Worm (Caenorhabditis elegans) whole organism, young adult: ENCODE results near the gene C26B2.7.

Source experiments
- B0035.1 ChIP-seq: sonication (generic microtip); optimal IDR thresholded peaks from 2 replicates; lab custom pipeline; 2016; ENCODE audit warnings: missing genetic modification characterization, mild to moderate bottlenecking, missing compliant biosample characterization, missing genotype, missing genetic modification reagents
- B0261.1 ChIP-seq: sonication (generic microtip); optimal IDR thresholded peaks from 2 replicates; lab custom pipeline; 2016; ENCODE audit warnings: mild to moderate bottlenecking, missing genetic modification characterization, moderate library complexity, missing compliant biosample characterization
- C17E4.6 ChIP-seq: fragments of 200-800 bp; sonication (Bioruptor generic); IDR thresholded peaks from 2 replicates; pipeline ENCODE4 v1.3.6; 2022; ENCODE audit warnings: missing genetic modification reagents, missing genetic modification characterization, missing compliant biosample characterization
- F57C9.4 ChIP-seq: sonication (generic microtip); optimal IDR thresholded peaks from 2 replicates; lab custom pipeline; 2017; ENCODE audit warnings: mild to moderate bottlenecking, missing genetic modification characterization, missing compliant biosample characterization
- K11D2.4 ChIP-seq: fragments of 200-800 bp; sonication (Bioruptor generic); IDR thresholded peaks from 2 replicates; pipeline ENCODE4 v1.3.6; 2022; ENCODE audit warnings: missing genetic modification reagents, missing genetic modification characterization, missing compliant biosample characterization
- K12H6.12 ChIP-seq: fragments of 200-800 bp; sonication (Bioruptor generic); optimal IDR thresholded peaks from 2 replicates; lab custom pipeline; 2018; ENCODE audit warnings: mild to moderate bottlenecking, missing genetic modification characterization, missing compliant biosample characterization
- T07F8.4 ChIP-seq: sonication (generic microtip); optimal IDR thresholded peaks from 2 replicates; lab custom pipeline; 2016; ENCODE audit warnings: mild to moderate bottlenecking, missing genetic modification characterization, moderate library complexity, missing compliant biosample characterization
- Y53F4B.3 ChIP-seq: fragments of 200-800 bp; sonication (Bioruptor generic); IDR thresholded peaks from 2 replicates; pipeline ENCODE4 v1.3.6; 2022; ENCODE audit warnings: missing genetic modification reagents, missing genetic modification characterization, missing compliant biosample characterization
- Y56A3A.18 ChIP-seq: fragments of 200-800 bp; sonication (Bioruptor generic); IDR thresholded peaks from 2 replicates; pipeline ENCODE4 v1.3.6; 2022; ENCODE audit warnings: missing genetic modification reagents, missing genetic modification characterization, missing compliant biosample characterization
- Y79H2A.3 ChIP-seq: fragments of 200-800 bp; sonication (Bioruptor generic); conservative IDR thresholded peaks from 2 replicates; pipeline ENCODE4 v1.3.6; 2022; ENCODE audit warnings: missing genetic modification reagents, missing genetic modification characterization, missing compliant biosample characterization
- Y95B8A.8 ChIP-seq: fragments of 200-800 bp; sonication (Bioruptor generic); IDR thresholded peaks from 2 replicates; pipeline ENCODE4 v1.3.6; 2022; ENCODE audit warnings: missing genetic modification reagents, missing genetic modification characterization, missing compliant biosample characterization
- ZK185.1 ChIP-seq: sonication (generic microtip); optimal IDR thresholded peaks from 2 replicates; lab custom pipeline; 2016; ENCODE audit warnings: mild to moderate bottlenecking, missing genetic modification characterization, missing compliant biosample characterization; ENCODE audit not compliant: poor library complexity, severe bottlenecking
- aptf-3 ChIP-seq: fragments of 200-800 bp; sonication (Bioruptor generic); IDR thresholded peaks from 2 replicates; pipeline ENCODE4 v1.3.6; 2022; ENCODE audit warnings: missing genetic modification characterization, missing compliant biosample characterization
- atf-7 ChIP-seq: sonication (generic microtip); optimal IDR thresholded peaks from 2 replicates; lab custom pipeline; 2017; ENCODE audit warnings: mild to moderate bottlenecking, missing genetic modification characterization, missing compliant biosample characterization
- ceh-40 ChIP-seq: fragments of 200-800 bp; sonication (Bioruptor generic); IDR thresholded peaks from 2 replicates; pipeline ENCODE4 v1.3.6; 2022; ENCODE audit warnings: missing genetic modification characterization, missing compliant biosample characterization
- ceh-58 ChIP-seq: fragments of 200-800 bp; sonication (Bioruptor generic); IDR thresholded peaks from 2 replicates; pipeline ENCODE4 v1.3.6; 2022; ENCODE audit warnings: missing genetic modification characterization, missing compliant biosample characterization
- ceh-91 ChIP-seq: fragments of 200-800 bp; sonication (Bioruptor generic); IDR thresholded peaks from 2 replicates; pipeline ENCODE4 v1.3.6; 2022; ENCODE audit warnings: missing genetic modification reagents, missing genetic modification characterization, missing compliant biosample characterization
- egrh-3 ChIP-seq: fragments of 200-800 bp; sonication (Bioruptor generic); IDR thresholded peaks from 2 replicates; pipeline ENCODE4 v1.3.6; 2022; ENCODE audit warnings: missing genetic modification reagents, missing genetic modification characterization, missing compliant biosample characterization
- ets-4 ChIP-seq: fragments of 200-800 bp; sonication (Bioruptor generic); optimal IDR thresholded peaks from 2 replicates; lab custom pipeline; 2018; ENCODE audit warnings: mild to moderate bottlenecking, missing genetic modification characterization, missing compliant biosample characterization
- fkh-3 ChIP-seq: sonication (generic microtip); optimal IDR thresholded peaks from 2 replicates; lab custom pipeline; 2016; ENCODE audit warnings: mild to moderate bottlenecking, missing genetic modification characterization, missing compliant biosample characterization
- gei-17 ChIP-seq: fragments of 200-800 bp; sonication (Bioruptor generic); optimal IDR thresholded peaks from 2 replicates; lab custom pipeline; 2018; ENCODE audit warnings: mild to moderate bottlenecking, missing genetic modification characterization, missing compliant biosample characterization
- him-1 ChIP-seq: sonication (generic microtip); optimal IDR thresholded peaks from 2 replicates; lab custom pipeline; 2016; ENCODE audit warnings: missing genotype, missing genetic modification reagents, missing genetic modification characterization, missing compliant biosample characterization
- hlh-12 ChIP-seq: sonication (generic microtip); optimal IDR thresholded peaks from 2 replicates; lab custom pipeline; 2016; ENCODE audit warnings: missing genetic modification characterization, missing compliant biosample characterization
- hlh-26 ChIP-seq: fragments of 200-800 bp; sonication (Bioruptor generic); conservative IDR thresholded peaks from 2 replicates; pipeline ENCODE4 v1.3.6; 2022; ENCODE audit warnings: missing genetic modification reagents, missing genetic modification characterization, missing compliant biosample characterization
- hmg-1.2 ChIP-seq: fragments of 200-800 bp; sonication (Bioruptor generic); IDR thresholded peaks from 2 replicates; pipeline ENCODE4 v1.3.6; 2022; ENCODE audit warnings: missing genetic modification reagents, missing genetic modification characterization, missing compliant biosample characterization
- lin-35 ChIP-seq, 3 experiments: fragments of 150-350 bp in 2 of 3; sonication (generic microtip) in 1 of 3; optimal IDR thresholded peaks; 2 replicates each; lab custom pipeline; 2014 to 2018; ENCODE audit warnings: missing biosample characterization in 3 of 3, missing genetic modification characterization in 3 of 3, missing genetic modification reagents in 3 of 3
- madf-3 ChIP-seq: fragments of 200-800 bp; sonication (Bioruptor generic); IDR thresholded peaks from 2 replicates; pipeline ENCODE4 v1.3.6; 2022; ENCODE audit warnings: missing genetic modification reagents, missing genetic modification characterization, missing compliant biosample characterization
- mel-28 ChIP-seq: sonication (generic microtip); optimal IDR thresholded peaks from 2 replicates; lab custom pipeline; 2016; ENCODE audit warnings: borderline replicate concordance, mild to moderate bottlenecking, missing genetic modification characterization, missing compliant biosample characterization
- nfya-1 ChIP-seq: sonication (generic microtip); optimal IDR thresholded peaks from 2 replicates; lab custom pipeline; 2017; ENCODE audit warnings: antibody characterized with exemption, missing compliant biosample characterization, missing genetic modification characterization, borderline replicate concordance; ENCODE audit not compliant: insufficient read depth
- nhr-27 ChIP-seq: fragments of 200-800 bp; sonication (Bioruptor generic); optimal IDR thresholded peaks from 2 replicates; lab custom pipeline; 2018; ENCODE audit warnings: mild to moderate bottlenecking, missing genetic modification characterization, moderate library complexity, missing compliant biosample characterization
- rcor-1 ChIP-seq: fragments of 200-800 bp; sonication (Bioruptor generic); IDR thresholded peaks from 2 replicates; pipeline ENCODE4 v1.3.6; 2022; ENCODE audit warnings: missing genetic modification reagents, missing genetic modification characterization, missing compliant biosample characterization
- sea-2 ChIP-seq: fragments of 200-800 bp; sonication (Bioruptor generic); IDR thresholded peaks from 2 replicates; pipeline ENCODE4 v1.3.6; 2022; ENCODE audit warnings: missing genetic modification characterization, missing compliant biosample characterization
- somi-1 ChIP-seq: fragments of 200-800 bp; sonication (Bioruptor generic); optimal IDR thresholded peaks from 2 replicates; lab custom pipeline; 2018; ENCODE audit warnings: mild to moderate bottlenecking, missing genetic modification characterization, missing compliant biosample characterization
- tbp1 ChIP-seq: fragments of 200-800 bp; sonication (Bioruptor generic); optimal IDR thresholded peaks from 2 replicates; lab custom pipeline; 2018; ENCODE audit warnings: mild to moderate bottlenecking, missing genetic modification characterization, missing compliant biosample characterization
- tlf-1 ChIP-seq: fragments of 200-800 bp; sonication (Bioruptor generic); optimal IDR thresholded peaks from 2 replicates; lab custom pipeline; 2018; ENCODE audit warnings: mild to moderate bottlenecking, missing genetic modification characterization, missing compliant biosample characterization
- unc-130 ChIP-seq: sonication (generic microtip); optimal IDR thresholded peaks from 2 replicates; lab custom pipeline; 2016; ENCODE audit warnings: missing genetic modification reagents, missing genetic modification characterization, missing compliant biosample characterization
- zfh-2 ChIP-seq: fragments of 200-800 bp; sonication (Bioruptor generic); conservative IDR thresholded peaks from 2 replicates; pipeline ENCODE4 v1.3.6; 2022; ENCODE audit warnings: missing genetic modification reagents, missing genetic modification characterization, missing compliant biosample characterization
- ztf-22 ChIP-seq: fragments of 200-800 bp; sonication (Bioruptor generic); optimal IDR thresholded peaks from 2 replicates; lab custom pipeline; 2018; ENCODE audit warnings: mild to moderate bottlenecking, missing genetic modification characterization, moderate library complexity, missing compliant biosample characterization

The C26B2.7 gene

ce11 chrIV:8042005-8042404 is 25.9 kb downstream of the C26B2.7 start (continued):
- no peak for TF ChIP-seq ceh-58
- no peak for TF ChIP-seq Y95B8A.8 (GFP tag; lab: Robert Waterston, UW)
- no peak for TF ChIP-seq hlh-26
- no peak for TF ChIP-seq T07F8.4 (tag; lab: Kevin White, UChicago)
- TF ChIP-seq B0261.1, result no peak
- TF ChIP-seq tlf-1 (GFP tag; lab: Kevin White, UChicago), result no peak

ce11 chrIV:8042897-8043296 is 26.8 kb downstream of the C26B2.7 start:
- no peak for TF ChIP-seq F57C9.4 (tag; lab: Kevin White, UChicago)
- no peak for TF ChIP-seq lin-35 (GFP tag; optimal IDR thresholded peaks at IDR 0.05; lab: Kevin White, UChicago)

ce11 chrIV:8043722-8044121 is 27.6 kb downstream of the C26B2.7 start:
- TF ChIP-seq zfh-2, result no peak
- peak; percentile 13 for TF ChIP-seq atf-7
- TF ChIP-seq sea-2 (GFP tag; lab: Robert Waterston, UW), result no peak
- TF ChIP-seq, all 124 proteins: peak for 1

- no peak for TF ChIP-seq tlf-1 (GFP tag; lab: Kevin White, UChicago)
- no peak for TF ChIP-seq K11D2.4
- TF ChIP-seq aptf-3 (GFP tag; lab: Robert Waterston, UW), result no peak
- TF ChIP-seq ztf-22 (GFP tag; lab: Kevin White, UChicago), result no peak
- no peak for TF ChIP-seq Y53F4B.3 (GFP tag; lab: Robert Waterston, UW)
These were observed 28.5 kb downstream of the C26B2.7 start, which contains the start of gene nhr-258 for ce11 chrIV:8044574-8044973. TSS of gene nhr-258 (plus strand) at chrIV:8044938.

- TF ChIP-seq ZK185.1, result no peak
- no peak for TF ChIP-seq nhr-27 (tag; lab: Kevin White, UChicago)
- TF ChIP-seq ztf-22 (GFP tag; lab: Kevin White, UChicago), result no peak
- peak; percentile 78 for TF ChIP-seq hmg-1.2 (GFP tag; lab: Robert Waterston, UW)
These were observed 32.0 kb downstream of the C26B2.7 start for ce11 chrIV:8048083-8048482.

ce11 chrIV:8052694-8053093 is 36.6 kb downstream of the C26B2.7 start:
- TF ChIP-seq tbp1 (GFP tag; lab: Kevin White, UChicago) (no peak), ets-4 (no peak)

ce11 chrIV:8053955-8054354 is 37.9 kb downstream of the C26B2.7 start:
- TF ChIP-seq lin-35 (GFP tag; optimal IDR thresholded peaks at IDR 0.05; lab: Kevin White, UChicago) (no peak), sea-2 (GFP tag; lab: Robert Waterston, UW) (no peak), hlh-12 (tag; lab: Kevin White, UChicago) (no peak), K11D2.4 (no peak), Y79H2A.3 (GFP tag; lab: Robert Waterston, UW) (no peak), Y56A3A.18 (GFP tag; lab: Robert Waterston, UW) (no peak), K12H6.12 (tag; lab: Kevin White, UChicago) (no peak), madf-3 (GFP tag; lab: Robert Waterston, UW) (no peak), gei-17 (GFP tag; lab: Kevin White, UChicago) (no peak), mel-28 (tag; lab: Kevin White, UChicago) (no peak)

- TF ChIP-seq B0261.1 (no peak), egrh-3 (GFP tag; lab: Robert Waterston, UW) (no peak), nfya-1 (no peak), somi-1 (GFP tag; lab: Kevin White, UChicago) (no peak), him-1 (no peak), B0035.1 (tag; lab: Kevin White, UChicago) (no peak), ceh-40 (GFP tag; lab: Robert Waterston, UW) (no peak), unc-130 (GFP tag; lab: Kevin White, UChicago) (no peak), C17E4.6 (GFP tag; lab: Robert Waterston, UW) (no peak), ceh-91 (GFP tag; lab: Robert Waterston, UW) (peak; percentile 78), fkh-3 (tag; lab: Kevin White, UChicago) (no peak), hlh-26 (no peak), rcor-1 (GFP tag; lab: Robert Waterston, UW) (peak; percentile 42; the same call in 1 of the 2 replicates)
These were observed 45.2 kb downstream of the C26B2.7 start for ce11 chrIV:8061267-8061666.
